Worm (Caenorhabditis elegans): ENCODE measurements around the gene ZC487.1.
A peak's percentile ranks its signal among the peaks of the same experiment; 100 is the strongest.

Gene ZC487.1

DNA sequence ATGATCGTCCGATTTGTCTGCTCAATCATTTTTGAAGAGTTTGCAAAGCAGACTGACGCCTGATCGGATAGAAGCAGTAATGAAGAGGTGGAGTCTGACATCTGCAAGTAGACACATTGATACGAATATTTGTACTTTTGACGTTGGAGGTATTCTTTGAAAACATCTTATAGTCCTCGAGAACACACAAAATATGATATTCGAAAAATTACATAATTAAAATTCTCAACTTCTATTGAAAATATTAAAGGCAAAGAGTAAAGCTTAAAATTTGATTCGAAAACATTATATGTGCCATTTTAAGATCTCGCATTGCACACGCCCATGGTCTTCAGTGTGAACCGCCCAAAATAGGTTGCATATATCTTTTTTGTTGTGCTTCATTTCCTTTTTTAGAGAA, 4.9 kb upstream of the ZC487.1 start, which contains the start of gene ZC487.2:
ZC487.2 (minus strand) TSS at position 101 of the 400 bp plus-strand sequence.
- TF ChIP-seq nhr-42 (GFP tag; IDR thresholded peaks at IDR 0.05), result no peak
- no peak for TF ChIP-seq D1046.2 (GFP tag; IDR thresholded peaks at IDR 0.05)
- TF ChIP-seq php-3 (GFP tag; IDR thresholded peaks at IDR 0.05), result no peak
- TF ChIP-seq nhr-28 (tag; optimal IDR thresholded peaks at IDR 0.05), result no peak
- TF ChIP-seq aha-1 (tag), result peak; percentile 2

DNA sequence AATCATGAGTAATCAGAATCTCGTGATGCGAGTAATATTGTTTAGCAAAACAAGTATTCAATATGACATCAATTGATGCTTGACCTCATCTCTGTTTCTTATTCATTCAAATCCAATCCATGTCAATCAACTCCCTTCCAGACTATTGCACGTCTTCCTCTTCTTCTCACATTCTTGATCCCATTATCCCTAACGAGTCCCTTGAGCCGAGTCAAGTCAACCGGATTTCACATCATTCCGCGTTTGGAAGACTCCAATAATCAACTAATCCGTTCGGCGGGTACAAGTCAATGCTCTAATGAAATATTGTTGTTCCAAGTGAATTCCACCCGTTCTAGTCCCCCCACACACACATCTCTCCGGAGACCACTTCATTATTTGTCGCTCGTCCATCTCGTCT, 1.0 kb upstream of the ZC487.1 start:
- no peak for TF ChIP-seq saeg-2 (GFP tag; IDR thresholded peaks at IDR 0.05)
- TF ChIP-seq unc-62 (GFP tag; optimal IDR thresholded peaks at IDR 0.05 in 1 of 2), result no peak
- TF ChIP-seq unc-62 (tag; optimal IDR thresholded peaks at IDR 0.05), result no peak
- no peak for TF ChIP-seq fos-1 (tag; optimal IDR thresholded peaks at IDR 0.05)
- TF ChIP-seq dmd-6 (GFP tag; IDR thresholded peaks at IDR 0.05), result no peak
- TF ChIP-seq F37D6.2 (tag; optimal IDR thresholded peaks at IDR 0.05), result no peak

DNA sequence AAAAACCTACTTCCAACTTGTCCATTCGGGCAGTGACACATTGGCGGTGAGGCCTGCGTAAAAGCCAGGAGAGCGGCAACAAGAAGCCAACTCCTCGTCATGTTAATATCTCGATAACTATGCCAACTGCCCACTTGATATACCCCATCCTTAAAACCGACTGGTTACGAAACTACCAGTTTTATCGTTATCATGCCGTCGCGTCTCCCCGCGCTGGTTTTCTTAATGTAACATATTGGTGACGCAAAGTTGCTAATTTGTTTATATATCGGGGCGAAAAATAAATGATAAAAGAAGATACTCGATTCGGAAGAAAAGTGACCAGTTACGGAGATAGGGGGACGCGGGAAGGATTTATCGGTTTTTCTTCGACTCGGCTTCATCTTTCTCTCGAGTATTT, 4.3 kb downstream of the ZC487.1 start, which contains the start of gene grl-9:
grl-9 (minus strand) TSS at position 101 of the 400 bp plus-strand sequence.
- TF ChIP-seq aha-1 (tag), result peak; percentile 14
- no peak for TF ChIP-seq php-3 (GFP tag; IDR thresholded peaks at IDR 0.05)
- TF ChIP-seq madf-5 (GFP tag; IDR thresholded peaks at IDR 0.05), result no peak
- TF ChIP-seq unc-62 (GFP tag; optimal IDR thresholded peaks at IDR 0.05 in 1 of 2), result peak in 1 of 2 experiments; percentile 34
- no peak for TF ChIP-seq unc-62 (tag; optimal IDR thresholded peaks at IDR 0.05)
- no peak for TF ChIP-seq ama-1 (optimal IDR thresholded peaks at IDR 0.05)
- TF ChIP-seq spr-1 (tag; optimal IDR thresholded peaks at IDR 0.05), result no peak

DNA sequence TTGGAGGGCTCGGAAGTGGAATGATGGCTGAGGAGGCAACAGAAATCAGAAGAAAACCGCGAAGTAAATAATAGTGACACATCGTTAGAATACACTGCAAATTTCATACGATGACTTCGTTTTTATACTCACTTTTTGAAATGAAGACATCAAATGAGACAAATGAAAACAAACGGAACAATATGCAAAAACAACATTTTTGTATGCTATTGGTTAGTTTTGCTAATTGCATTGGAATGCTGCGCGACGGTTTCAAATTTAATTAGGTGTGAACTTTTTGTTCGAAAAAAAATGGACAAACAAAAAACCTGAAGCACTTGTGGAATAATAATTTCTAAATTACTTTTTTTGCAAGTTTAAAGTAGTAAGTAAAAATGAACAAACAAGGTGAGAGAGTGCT, 5.7 kb downstream of the ZC487.1 start, which contains the start of gene grl-8:
grl-8 (minus strand) TSS at position 101 of the 400 bp plus-strand sequence.
- no peak for TF ChIP-seq pha-4 (GFP tag; IDR thresholded peaks at IDR 0.05)
- no peak for TF ChIP-seq pha-4 (tag; optimal IDR thresholded peaks at IDR 0.05)
- TF ChIP-seq spr-1 (tag; optimal IDR thresholded peaks at IDR 0.05), result no peak
- TF ChIP-seq egl-43 (GFP tag; IDR thresholded peaks at IDR 0.05), result no peak
- no peak for TF ChIP-seq ces-1 (GFP tag; optimal IDR thresholded peaks at IDR 0.05)
- no peak for TF ChIP-seq D1046.2 (GFP tag; IDR thresholded peaks at IDR 0.05)
- no peak for TF ChIP-seq pqm-1 (tag; optimal IDR thresholded peaks at IDR 0.05)
- TF ChIP-seq lin-15B (tag; optimal IDR thresholded peaks at IDR 0.05), result no peak
- no peak for TF ChIP-seq vab-7 (GFP tag; IDR thresholded peaks at IDR 0.05)
- no peak for TF ChIP-seq nhr-25 (tag; optimal IDR thresholded peaks at IDR 0.05; ENCODE audit: borderline replicate concordance, insufficient read depth)
- no peak for TF ChIP-seq cey-2 (tag; optimal IDR thresholded peaks at IDR 0.05; ENCODE audit: borderline replicate concordance, insufficient read depth)
- no peak for TF ChIP-seq daf-12 (tag; optimal IDR thresholded peaks at IDR 0.05)
- no peak for TF ChIP-seq nhr-6 (tag; optimal IDR thresholded peaks at IDR 0.05)
- no peak for TF ChIP-seq egl-27 (tag; optimal IDR thresholded peaks at IDR 0.05)
- TF ChIP-seq skn-1 (tag; optimal IDR thresholded peaks at IDR 0.05), result no peak
- no peak for TF ChIP-seq dmd-6 (GFP tag; IDR thresholded peaks at IDR 0.05)
- no peak for TF ChIP-seq ztf-7 (tag; optimal IDR thresholded peaks at IDR 0.05)
- TF ChIP-seq attf-4 (tag; optimal IDR thresholded peaks at IDR 0.05), result no peak
- no peak for TF ChIP-seq nhr-76 (tag; optimal IDR thresholded peaks at IDR 0.05)
- no peak for TF ChIP-seq zfp-2 (tag; optimal IDR thresholded peaks at IDR 0.05)

DNA sequence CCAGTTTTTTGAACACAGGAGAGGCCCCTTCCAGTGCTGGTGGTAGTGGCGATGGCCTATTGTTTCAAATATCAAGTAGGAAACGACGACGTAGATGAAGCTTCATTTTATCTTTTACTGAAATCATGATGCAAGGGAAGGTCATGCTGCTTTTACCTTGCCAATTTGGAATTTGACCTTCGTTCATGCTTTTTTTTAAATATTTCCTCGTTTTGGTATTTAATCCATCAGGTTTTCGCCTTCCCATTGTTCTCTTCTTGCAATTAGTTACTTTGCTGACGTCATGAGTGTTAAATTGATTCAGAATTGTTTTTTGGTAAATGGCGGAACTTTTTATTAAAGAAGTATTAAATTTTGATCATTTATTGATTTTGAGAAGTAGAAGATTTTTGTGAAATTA, 8.8 kb downstream of the ZC487.1 start:
- TF ChIP-seq nhr-25 (tag; optimal IDR thresholded peaks at IDR 0.05; ENCODE audit: borderline replicate concordance, insufficient read depth) (peak; percentile 0), unc-62 (GFP tag; optimal IDR thresholded peaks at IDR 0.05 in 1 of 2) (peak in 1 of 2 experiments; percentile 41), unc-62 (tag; optimal IDR thresholded peaks at IDR 0.05) (no peak), T26A8.4 (GFP tag; IDR thresholded peaks at IDR 0.05) (no peak)

DNA sequence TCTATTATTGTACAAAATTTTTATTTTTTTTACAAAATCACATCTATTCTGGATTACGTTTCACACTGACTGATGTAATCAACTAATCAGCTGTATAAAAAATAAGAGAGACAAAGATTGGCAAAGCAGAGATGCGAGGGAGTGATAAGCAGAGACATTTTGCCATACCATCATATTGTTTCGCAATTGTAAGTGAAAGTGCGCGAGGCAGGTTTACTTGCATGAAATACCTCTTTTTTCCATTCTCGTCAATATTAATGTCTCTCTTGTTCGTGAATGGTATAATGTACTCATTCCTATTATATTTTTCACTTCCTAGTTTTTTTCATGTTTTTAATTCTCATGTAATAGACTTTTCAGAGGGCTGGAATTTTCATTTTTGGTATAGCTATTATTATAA, 9.6 kb downstream of the ZC487.1 start:
- peak; percentile 18 for TF ChIP-seq nhr-28 (tag; optimal IDR thresholded peaks at IDR 0.05)
- TF ChIP-seq mep-1 (tag; optimal IDR thresholded peaks at IDR 0.05), result peak; percentile 22
- TF ChIP-seq cey-2 (tag; optimal IDR thresholded peaks at IDR 0.05; ENCODE audit: borderline replicate concordance, insufficient read depth), result peak; percentile 4
- no peak for TF ChIP-seq php-3 (GFP tag; IDR thresholded peaks at IDR 0.05)
- TF ChIP-seq nhr-25 (tag; optimal IDR thresholded peaks at IDR 0.05; ENCODE audit: borderline replicate concordance, insufficient read depth), result peak; percentile 5
- TF ChIP-seq unc-62 (GFP tag; optimal IDR thresholded peaks at IDR 0.05 in 1 of 2), result peak in 1 of 2 experiments; percentile 71
- no peak for TF ChIP-seq unc-62 (tag; optimal IDR thresholded peaks at IDR 0.05)
- TF ChIP-seq zag-1 (tag; optimal IDR thresholded peaks at IDR 0.05), result no peak
- no peak for TF ChIP-seq daf-8 (GFP tag; IDR thresholded peaks at IDR 0.05)
- peak; percentile 34 for TF ChIP-seq nhr-48 (tag; optimal IDR thresholded peaks at IDR 0.05)
- TF ChIP-seq dmd-6 (GFP tag; IDR thresholded peaks at IDR 0.05), result 0 out of 2 replicates have a peak, but pooled peaks have one; percentile 10
- peak; percentile 14 for TF ChIP-seq hlh-11 (tag; optimal IDR thresholded peaks at IDR 0.05)

Data from whole organism, L4 larva.